Fruit fly (Drosophila melanogaster) whole organism: ENCODE measurements around the gene CG5568.

Experiments
- CG8478 ChIP-seq: fragments of >200 bp; optimal IDR thresholded peaks from 2 replicates; lab custom pipeline; 2018; ENCODE audit warnings: inconsistent platforms
- Dll ChIP-seq: fragments of >200 bp; optimal IDR thresholded peaks from 2 replicates; lab custom pipeline; 2017
- EcR ChIP-seq, 2 experiments: fragments of >200 bp; optimal IDR thresholded peaks; 2 replicates each; lab custom pipeline; 2017; ENCODE audit warnings: missing biosample characterization in 2 of 2, missing genetic modification characterization in 2 of 2, missing genetic modification reagents in 2 of 2
- pan ChIP-seq: fragments of >200 bp; optimal IDR thresholded peaks from 2 replicates; lab custom pipeline; 2017
- psq ChIP-seq: fragments of >200 bp; optimal IDR thresholded peaks from 2 replicates; lab custom pipeline; 2017
- usp ChIP-seq: fragments of >200 bp; optimal IDR thresholded peaks from 2 replicates; lab custom pipeline; 2017; ENCODE audit warnings: missing biosample characterization, missing genetic modification characterization, mixed read lengths

The CG5568 gene

dm6 chr3L:5871201-5871600 lies at the start of gene CG5568:
TSS of gene CG5568 (plus strand) at chr3L:5871501.
- TF ChIP-seq Dll (lab: Kevin White, UChicago) (no peak), CG8478 (lab: Kevin White, UChicago) (no peak), EcR (GFP tag; optimal IDR thresholded peaks at IDR 0.05; lab: Kevin White, UChicago) (no peak), pan (lab: Kevin White, UChicago) (no peak), psq (lab: Kevin White, UChicago) (no peak), usp (no peak)

dm6 chr3L:5821506-5821905 lies 49.8 kb upstream of the CG5568 start:
- TF ChIP-seq psq (lab: Kevin White, UChicago) (no peak), usp (no peak), Dll (lab: Kevin White, UChicago) (no peak), EcR (GFP tag; optimal IDR thresholded peaks at IDR 0.05; lab: Kevin White, UChicago) (no peak), pan (lab: Kevin White, UChicago) (no peak), CG8478 (lab: Kevin White, UChicago) (no peak)

- TF ChIP-seq usp (no peak), CG8478 (lab: Kevin White, UChicago) (no peak), Dll (lab: Kevin White, UChicago) (no peak)
Measured at dm6 chr3L:5823763-5824445, 47.4 kb upstream of the CG5568 start.

dm6 chr3L:5825483-5825882 lies 45.8 kb upstream of the CG5568 start:
- TF ChIP-seq Dll (lab: Kevin White, UChicago) (no peak), pan (lab: Kevin White, UChicago) (no peak)

dm6 chr3L:5828275-5828674 lies 43.0 kb upstream of the CG5568 start:
- TF ChIP-seq Dll (lab: Kevin White, UChicago) (no peak), psq (lab: Kevin White, UChicago) (no peak), EcR (GFP tag; optimal IDR thresholded peaks at IDR 0.05; lab: Kevin White, UChicago) (no peak), usp (no peak), pan (lab: Kevin White, UChicago) (no peak), CG8478 (lab: Kevin White, UChicago) (no peak)

DNA sequence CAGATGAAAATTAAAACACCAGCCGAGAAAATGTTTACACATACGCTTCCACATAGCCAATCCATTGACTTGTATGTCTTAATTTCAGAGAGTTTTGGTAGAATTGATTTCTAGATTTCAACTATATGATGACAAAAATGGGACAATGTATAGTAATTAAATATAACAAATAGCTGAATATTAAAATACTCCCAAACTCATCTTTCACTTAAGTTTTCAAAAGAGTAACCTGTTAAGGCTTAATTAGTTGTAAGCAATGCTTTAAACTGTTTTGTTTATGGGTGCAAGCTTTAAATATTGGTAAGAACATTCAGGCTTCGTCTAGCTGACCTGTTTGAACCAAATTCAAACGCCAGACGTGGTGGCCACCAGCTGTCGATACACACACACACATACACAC lies 42.6 kb upstream of the CG5568 start:
- TF ChIP-seq usp (no peak), CG8478 (lab: Kevin White, UChicago) (no peak), Dll (lab: Kevin White, UChicago) (no peak)

DNA sequence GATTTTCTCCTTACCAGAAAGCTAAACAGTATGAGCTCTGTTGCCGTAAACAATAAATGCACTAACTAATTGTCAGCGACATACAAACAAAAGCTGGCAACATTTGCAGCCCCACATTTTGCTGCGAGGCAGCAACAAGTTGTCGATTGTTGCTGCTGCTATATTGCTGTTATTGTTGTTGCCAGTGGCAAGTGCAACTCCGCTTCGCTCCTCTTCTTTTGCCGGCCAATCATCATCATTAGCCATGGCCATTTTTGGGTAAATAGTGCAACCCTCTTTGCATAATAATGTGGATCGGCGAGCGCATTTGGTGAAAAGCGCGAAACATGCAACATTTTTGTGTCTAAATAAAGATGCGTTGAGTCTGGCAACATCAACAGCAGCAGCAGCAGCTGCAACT lies 40.7 kb upstream of the CG5568 start:
- TF ChIP-seq usp, result no peak
- TF ChIP-seq psq (lab: Kevin White, UChicago), result no peak
- TF ChIP-seq pan (lab: Kevin White, UChicago), result no peak
- no peak for TF ChIP-seq Dll (lab: Kevin White, UChicago)
- no peak for TF ChIP-seq CG8478 (lab: Kevin White, UChicago)
- no peak for TF ChIP-seq EcR (GFP tag; optimal IDR thresholded peaks at IDR 0.05; lab: Kevin White, UChicago)

DNA sequence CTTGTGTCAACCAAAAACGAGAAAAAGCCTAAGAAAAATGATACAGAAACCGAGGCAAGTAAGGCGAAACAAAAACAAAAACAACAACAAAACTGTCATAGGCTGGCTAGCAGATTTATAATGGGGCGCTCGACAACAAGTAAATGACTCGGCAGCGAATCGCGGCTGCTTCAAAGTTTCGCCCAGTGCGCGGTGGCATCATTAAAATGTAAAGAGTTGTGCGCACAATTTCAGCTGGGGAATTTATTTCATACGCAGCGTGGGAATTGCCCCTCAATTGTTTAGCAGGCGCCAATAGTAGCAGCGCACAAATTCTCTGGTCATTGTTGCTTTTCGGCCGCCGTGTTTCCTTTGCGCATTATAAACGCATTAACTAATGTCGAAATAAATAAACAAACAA lies 39.4 kb upstream of the CG5568 start:
- TF ChIP-seq Dll (lab: Kevin White, UChicago) (no peak), CG8478 (lab: Kevin White, UChicago) (no peak), EcR (GFP tag; optimal IDR thresholded peaks at IDR 0.05; lab: Kevin White, UChicago) (no peak), usp (no peak), psq (lab: Kevin White, UChicago) (no peak), pan (lab: Kevin White, UChicago) (no peak)

DNA sequence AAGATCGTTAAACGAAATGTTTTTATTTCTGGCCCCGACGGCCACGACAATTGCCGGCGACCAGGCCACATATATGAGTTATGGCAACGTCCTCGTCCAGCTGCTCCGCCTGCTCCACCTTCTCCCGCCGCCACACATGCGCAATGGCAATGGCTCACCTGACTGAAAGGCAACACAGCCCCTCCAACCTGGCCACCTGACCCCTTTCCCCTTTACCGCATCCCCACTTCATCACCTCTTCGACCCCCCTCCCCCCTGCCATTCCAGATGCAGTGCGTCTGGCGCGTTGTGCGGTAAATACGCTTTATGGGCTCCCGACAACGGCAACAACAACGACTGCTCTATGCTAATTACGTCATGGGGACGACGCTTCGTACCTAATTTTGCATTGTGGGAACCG lies 37.5 kb upstream of the CG5568 start:
- no peak for TF ChIP-seq psq (lab: Kevin White, UChicago)
- no peak for TF ChIP-seq usp
- no peak for TF ChIP-seq EcR (GFP tag; optimal IDR thresholded peaks at IDR 0.05; lab: Kevin White, UChicago)
- TF ChIP-seq pan (lab: Kevin White, UChicago), result no peak
- no peak for TF ChIP-seq Dll (lab: Kevin White, UChicago)
- TF ChIP-seq CG8478 (lab: Kevin White, UChicago), result no peak

- TF ChIP-seq EcR (GFP tag; optimal IDR thresholded peaks at IDR 0.05; lab: Kevin White, UChicago) (no peak), Dll (lab: Kevin White, UChicago) (no peak), CG8478 (lab: Kevin White, UChicago) (no peak)
Measured at dm6 chr3L:5834245-5834644, 37.1 kb upstream of the CG5568 start.

- TF ChIP-seq Dll (lab: Kevin White, UChicago) (no peak), CG8478 (lab: Kevin White, UChicago) (no peak), usp (no peak), psq (lab: Kevin White, UChicago) (no peak), pan (lab: Kevin White, UChicago) (no peak), EcR (GFP tag; optimal IDR thresholded peaks at IDR 0.05; lab: Kevin White, UChicago) (no peak)
Measured at dm6 chr3L:5834798-5835197, 36.5 kb upstream of the CG5568 start.

DNA sequence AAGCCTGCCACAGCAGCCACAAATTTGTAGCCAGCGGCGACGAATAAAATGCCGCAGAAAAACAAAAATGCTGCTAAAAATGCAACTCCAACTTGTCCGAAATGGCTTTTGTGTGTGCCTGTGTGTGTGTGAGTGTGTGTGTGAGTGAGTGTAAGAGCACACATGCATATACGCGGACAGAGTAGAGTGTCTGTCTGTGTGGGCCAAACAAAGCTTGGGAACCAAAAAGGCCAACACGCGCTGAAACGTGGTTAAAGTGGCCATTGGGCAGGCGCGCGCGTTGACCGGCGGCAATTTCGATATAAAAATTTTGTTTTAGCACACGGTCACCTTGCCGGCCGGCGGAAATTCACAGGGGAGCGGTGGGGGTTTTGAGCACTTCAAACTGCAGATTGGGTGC lies 35.9 kb upstream of the CG5568 start:
- TF ChIP-seq Dll (lab: Kevin White, UChicago), result no peak
- no peak for TF ChIP-seq usp
- TF ChIP-seq EcR (GFP tag; optimal IDR thresholded peaks at IDR 0.05; lab: Kevin White, UChicago), result no peak
- no peak for TF ChIP-seq CG8478 (lab: Kevin White, UChicago)
